Worm (Caenorhabditis elegans): Measurements from ENCODE around the gene T08B6.9.

T08B6.9 gene

ce11 chrIV:4890543-4890942, at the start of gene T08B6.9:
Gene T08B6.9, plus strand, starts transcription at chrIV:4890843.
- TF ChIP-seq cog-1 (tag; optimal IDR thresholded peaks at IDR 0.05): no peak
- TF ChIP-seq ref-1 (GFP tag; conservative IDR thresholded peaks at IDR 0.05): no peak

ce11 chrIV:4842030-4842429, 48.6 kb upstream of the T08B6.9 start:
- no peak for TF ChIP-seq T22C8.4 (GFP tag; IDR thresholded peaks at IDR 0.05)
- TF ChIP-seq tab-1 (GFP tag; IDR thresholded peaks at IDR 0.05): no peak
- no peak for TF ChIP-seq med-1 (GFP tag; optimal IDR thresholded peaks at IDR 0.05; ENCODE audit: insufficient read depth)
- no peak for TF ChIP-seq cog-1 (tag; optimal IDR thresholded peaks at IDR 0.05)
- TF ChIP-seq klf-2 (GFP tag; conservative IDR thresholded peaks at IDR 0.05): no peak
- no peak for TF ChIP-seq ztf-29 (GFP tag; IDR thresholded peaks at IDR 0.05)
- no peak for TF ChIP-seq flt-1 (GFP tag; IDR thresholded peaks at IDR 0.05)
- TF ChIP-seq ztf-23 (GFP tag; IDR thresholded peaks at IDR 0.05): no peak
- no peak for TF ChIP-seq ref-1 (GFP tag; conservative IDR thresholded peaks at IDR 0.05)

- TF ChIP-seq tab-1 (GFP tag; IDR thresholded peaks at IDR 0.05) (no peak), klf-2 (GFP tag; conservative IDR thresholded peaks at IDR 0.05) (no peak)
Measured at ce11 chrIV:4846793-4847192, 43.9 kb upstream of the T08B6.9 start, which contains the start of gene tat-2. Gene tat-2, minus strand, starts transcription at chrIV:4846893.

DNA sequence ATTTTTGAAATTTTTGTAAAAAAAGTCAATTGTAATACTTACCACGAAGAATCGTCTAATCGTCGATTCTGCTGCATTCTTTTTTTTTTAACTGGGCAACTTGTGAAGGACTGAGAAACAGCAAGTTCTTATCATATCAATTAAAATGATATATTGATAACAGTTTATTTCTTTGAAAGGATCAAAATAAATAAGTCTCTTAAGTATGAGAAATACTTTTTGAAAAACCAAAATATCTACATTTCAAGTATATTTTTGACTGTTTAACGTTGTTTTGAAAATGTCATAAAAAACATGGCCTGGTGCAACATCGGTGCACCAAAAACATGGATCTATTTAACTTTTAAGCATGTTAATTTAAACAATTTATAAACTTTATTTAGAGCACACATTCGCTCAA, 34.4 kb upstream of the T08B6.9 start, which contains the start of gene Y17G9A.2:
Y17G9A.2 (minus strand) TSS at position 101 of the 400 bp plus-strand sequence.
- TF ChIP-seq flt-1 (GFP tag; IDR thresholded peaks at IDR 0.05) (no peak), tab-1 (GFP tag; IDR thresholded peaks at IDR 0.05) (no peak), ref-1 (GFP tag; conservative IDR thresholded peaks at IDR 0.05) (no peak), ztf-29 (GFP tag; IDR thresholded peaks at IDR 0.05) (no peak), klf-2 (GFP tag; conservative IDR thresholded peaks at IDR 0.05) (no peak)

DNA sequence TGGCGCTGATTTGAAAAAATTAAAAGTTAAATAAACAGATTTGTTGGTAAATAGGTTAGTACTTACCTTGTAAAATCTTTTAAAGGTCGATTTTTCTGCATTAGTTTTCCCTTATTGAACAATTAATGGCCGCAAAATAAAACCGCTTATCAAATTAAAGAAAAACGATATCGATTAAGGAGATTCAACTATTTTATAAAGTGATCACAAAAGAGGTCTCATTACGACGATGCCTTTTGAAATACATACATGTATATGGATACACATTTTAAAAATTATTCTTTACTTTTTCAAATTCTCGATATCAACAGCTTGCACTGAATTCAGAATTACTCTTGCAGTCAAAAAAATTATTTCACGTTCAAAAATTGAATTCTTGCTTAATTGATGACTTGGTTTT, 32.1 kb upstream of the T08B6.9 start, which contains the start of gene Y17G9A.3:
Y17G9A.3 (minus strand) TSS at position 101 of the 400 bp plus-strand sequence.
- no peak for TF ChIP-seq flt-1 (GFP tag; IDR thresholded peaks at IDR 0.05)
- no peak for TF ChIP-seq klf-2 (GFP tag; conservative IDR thresholded peaks at IDR 0.05)

DNA sequence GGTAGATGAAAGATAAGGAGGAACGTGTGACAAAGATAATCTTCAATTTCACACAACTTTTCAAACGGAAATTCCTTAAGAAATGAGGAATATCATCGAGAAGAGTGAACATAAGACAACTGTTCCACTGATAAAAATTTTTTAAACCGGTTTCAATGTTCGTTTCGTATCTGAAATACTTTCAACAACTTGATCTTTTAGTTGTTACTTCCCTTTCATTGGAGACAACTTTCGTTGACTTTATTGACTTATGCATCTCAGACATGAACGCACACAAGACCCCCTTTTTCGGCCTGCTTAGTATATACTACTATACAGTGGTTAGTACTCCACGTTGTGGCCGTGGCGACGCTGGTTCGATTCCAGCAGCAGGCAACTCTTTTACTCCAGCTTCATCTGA, 29.2 kb upstream of the T08B6.9 start, which contains the start of the genes Y17G9A.4 and str-173:
Y17G9A.4 (minus strand) TSS at position 101 of the 400 bp plus-strand sequence.
str-173 (plus strand) TSS at position 325 of the 400 bp plus-strand sequence.
- TF ChIP-seq tab-1 (GFP tag; IDR thresholded peaks at IDR 0.05): no peak
- no peak for TF ChIP-seq T22C8.4 (GFP tag; IDR thresholded peaks at IDR 0.05)
- TF ChIP-seq ref-1 (GFP tag; conservative IDR thresholded peaks at IDR 0.05): no peak
- no peak for TF ChIP-seq klf-2 (GFP tag; conservative IDR thresholded peaks at IDR 0.05)
- TF ChIP-seq ztf-29 (GFP tag; IDR thresholded peaks at IDR 0.05): no peak
- no peak for TF ChIP-seq ztf-23 (GFP tag; IDR thresholded peaks at IDR 0.05)

ce11 chrIV:4864524-4864923, 26.1 kb upstream of the T08B6.9 start:
- TF ChIP-seq flt-1 (GFP tag; IDR thresholded peaks at IDR 0.05) (0 out of 2 replicates have a peak, but pooled peaks have one; percentile 22), tab-1 (GFP tag; IDR thresholded peaks at IDR 0.05) (no peak), ztf-23 (GFP tag; IDR thresholded peaks at IDR 0.05) (no peak)

- TF ChIP-seq flt-1 (GFP tag; IDR thresholded peaks at IDR 0.05): no peak
Measured at ce11 chrIV:4866599-4866998, 24.0 kb upstream of the T08B6.9 start.

ce11 chrIV:4867610-4868009, 23.0 kb upstream of the T08B6.9 start, which contains the start of gene str-172:
Gene str-172, minus strand, starts transcription at chrIV:4867710.
- TF ChIP-seq tab-1 (GFP tag; IDR thresholded peaks at IDR 0.05) (no peak), flt-1 (GFP tag; IDR thresholded peaks at IDR 0.05) (no peak), klf-2 (GFP tag; conservative IDR thresholded peaks at IDR 0.05) (no peak), ztf-29 (GFP tag; IDR thresholded peaks at IDR 0.05) (no peak), cog-1 (tag; optimal IDR thresholded peaks at IDR 0.05) (no peak), T22C8.4 (GFP tag; IDR thresholded peaks at IDR 0.05) (no peak), med-1 (GFP tag; optimal IDR thresholded peaks at IDR 0.05; ENCODE audit: insufficient read depth) (no peak), ztf-23 (GFP tag; IDR thresholded peaks at IDR 0.05) (no peak)

DNA sequence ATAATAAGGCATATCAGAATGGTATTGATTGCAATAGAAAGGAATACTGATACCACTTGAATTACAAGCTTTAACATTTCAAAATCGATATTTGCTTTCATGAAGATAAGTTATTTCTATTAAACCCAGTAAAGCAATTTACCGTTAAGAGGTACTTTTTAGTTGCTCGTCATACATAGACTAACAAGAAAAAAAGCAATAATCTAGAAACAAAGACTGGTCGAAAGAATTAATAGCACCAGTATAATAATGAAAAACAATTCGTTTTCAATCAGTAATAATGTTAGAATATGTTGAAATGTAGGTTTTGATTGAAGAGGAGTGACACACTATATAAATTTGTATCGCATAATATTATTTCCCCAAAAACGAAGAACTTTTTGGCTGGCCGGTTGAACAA, 20.1 kb upstream of the T08B6.9 start, which contains the start of gene str-175:
str-175 (minus strand) TSS at position 101 of the 400 bp plus-strand sequence.
- TF ChIP-seq tab-1 (GFP tag; IDR thresholded peaks at IDR 0.05): no peak
- no peak for TF ChIP-seq med-1 (GFP tag; optimal IDR thresholded peaks at IDR 0.05; ENCODE audit: insufficient read depth)
- no peak for TF ChIP-seq klf-2 (GFP tag; conservative IDR thresholded peaks at IDR 0.05)
- no peak for TF ChIP-seq cog-1 (tag; optimal IDR thresholded peaks at IDR 0.05)
- no peak for TF ChIP-seq ztf-29 (GFP tag; IDR thresholded peaks at IDR 0.05)
- TF ChIP-seq ztf-23 (GFP tag; IDR thresholded peaks at IDR 0.05): no peak
- no peak for TF ChIP-seq T22C8.4 (GFP tag; IDR thresholded peaks at IDR 0.05)
- no peak for TF ChIP-seq ref-1 (GFP tag; conservative IDR thresholded peaks at IDR 0.05)

- TF ChIP-seq ref-1 (GFP tag; conservative IDR thresholded peaks at IDR 0.05): no peak
- TF ChIP-seq flt-1 (GFP tag; IDR thresholded peaks at IDR 0.05): no peak
- no peak for TF ChIP-seq klf-2 (GFP tag; conservative IDR thresholded peaks at IDR 0.05)
- no peak for TF ChIP-seq ztf-23 (GFP tag; IDR thresholded peaks at IDR 0.05)
- TF ChIP-seq med-1 (GFP tag; optimal IDR thresholded peaks at IDR 0.05; ENCODE audit: insufficient read depth): no peak
- no peak for TF ChIP-seq tab-1 (GFP tag; IDR thresholded peaks at IDR 0.05)
- TF ChIP-seq ztf-29 (GFP tag; IDR thresholded peaks at IDR 0.05): no peak
- no peak for TF ChIP-seq cog-1 (tag; optimal IDR thresholded peaks at IDR 0.05)
- TF ChIP-seq T22C8.4 (GFP tag; IDR thresholded peaks at IDR 0.05): no peak
Measured at ce11 chrIV:4874603-4875002, 16.0 kb upstream of the T08B6.9 start, which contains the start of gene str-174. Gene str-174, minus strand, starts transcription at chrIV:4874703.

All from whole organism, midembryonic.